Fruit fly (Drosophila melanogaster): ENCODE measurements around the gene Anp.

DNA sequence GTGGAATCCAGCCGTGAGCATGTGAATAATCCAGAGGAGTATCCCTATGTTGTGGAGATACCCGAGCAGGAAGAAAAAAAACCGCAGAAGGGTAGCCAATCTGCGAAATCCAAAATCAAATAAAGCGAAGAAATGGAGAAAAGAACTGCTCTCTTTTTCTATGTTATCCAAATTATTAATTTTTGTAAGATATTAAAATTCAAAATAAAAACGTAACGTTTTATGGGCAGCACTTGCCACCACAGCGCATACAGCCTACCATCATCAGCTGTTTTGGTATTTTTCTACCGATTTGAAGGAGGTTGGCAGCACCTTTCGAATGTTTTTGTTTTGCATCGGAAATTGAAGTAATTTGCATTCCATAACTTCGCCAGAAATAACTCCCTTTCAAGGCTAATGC is 29.8 kb upstream of the Anp start, which contains the start of gene Bet5:
- no peak for TF ChIP-seq Hr96 (GFP tag; optimal IDR thresholded peaks at IDR 0.05)
- no peak for TF ChIP-seq CG5204 (GFP tag; optimal IDR thresholded peaks at IDR 0.05)
- no peak for TF ChIP-seq kay (GFP tag; ENCODE audit: borderline replicate concordance)
- TF ChIP-seq CG7045 (GFP tag; optimal IDR thresholded peaks at IDR 0.05) = no peak
- no peak for TF ChIP-seq CG1620 (GFP tag; optimal IDR thresholded peaks at IDR 0.05)
- TF ChIP-seq Crg-1 (GFP tag; optimal IDR thresholded peaks at IDR 0.05) = no peak
- TF ChIP-seq tj (GFP tag; optimal IDR thresholded peaks at IDR 0.05) = no peak
- no peak for TF ChIP-seq CG33017 (tag; optimal IDR thresholded peaks at IDR 0.05)
- no peak for TF ChIP-seq Clk (GFP tag; optimal IDR thresholded peaks at IDR 0.05)
- TF ChIP-seq Mnt (GFP tag; optimal IDR thresholded peaks at IDR 0.05) = no peak
- TF ChIP-seq CG14711 (tag; optimal IDR thresholded peaks at IDR 0.05) = no peak
- TF ChIP-seq pad (GFP tag; optimal IDR thresholded peaks at IDR 0.05) = no peak
- no peak for TF ChIP-seq cnc (optimal IDR thresholded peaks at IDR 0.05)
- no peak for TF ChIP-seq CG7101 (tag; optimal IDR thresholded peaks at IDR 0.05)
